Worm (Caenorhabditis elegans) whole organism, L4/young adult: ENCODE results near the gene gtbp-1.

Experiments used
- W03F9.2 ChIP-seq: fragments of 150-350 bp; optimal IDR thresholded peaks from 2 replicates; lab custom pipeline; 2014; ENCODE audit warnings: missing biosample characterization, missing genetic modification characterization
- dao-5 ChIP-seq: sonication (generic microtip); optimal IDR thresholded peaks from 2 replicates; lab custom pipeline; 2016; ENCODE audit warnings: missing genotype, missing genetic modification characterization, moderate library complexity, missing compliant biosample characterization
- him-1 ChIP-seq: sonication (generic microtip); optimal IDR thresholded peaks from 2 replicates; lab custom pipeline; 2016; ENCODE audit warnings: missing genotype, missing genetic modification reagents, missing genetic modification characterization, missing compliant biosample characterization

The gtbp-1 gene

ce11 chrIV:10116765-10117164 is 12.0 kb downstream of the gtbp-1 start:
- TF ChIP-seq him-1 (tag; lab: Kevin White, UChicago): no peak
- no peak for TF ChIP-seq W03F9.2 (tag; lab: Kevin White, UChicago)
- TF ChIP-seq dao-5 (tag; lab: Kevin White, UChicago): no peak

ce11 chrIV:10115142-10115541 is 13.6 kb downstream of the gtbp-1 start, which contains the start of gene C04G2.10:
C04G2.10 (plus strand) TSS chrIV:10115442.
- TF ChIP-seq W03F9.2 (tag; lab: Kevin White, UChicago): no peak
- no peak for TF ChIP-seq him-1 (tag; lab: Kevin White, UChicago)
- TF ChIP-seq dao-5 (tag; lab: Kevin White, UChicago): no peak

ce11 chrIV:10112570-10112969 is 16.2 kb downstream of the gtbp-1 start, which contains the start of gene nsph-3.2:
nsph-3.2 (plus strand) TSS chrIV:10112870.
- TF ChIP-seq him-1 (tag; lab: Kevin White, UChicago) (no peak), dao-5 (tag; lab: Kevin White, UChicago) (no peak), W03F9.2 (tag; lab: Kevin White, UChicago) (no peak)

ce11 chrIV:10111441-10111840 is 17.3 kb downstream of the gtbp-1 start, which contains the start of gene spch-1:
spch-1 (minus strand) TSS chrIV:10111541.
- TF ChIP-seq W03F9.2 (tag; lab: Kevin White, UChicago) (no peak), him-1 (tag; lab: Kevin White, UChicago) (no peak), dao-5 (tag; lab: Kevin White, UChicago) (no peak)

- no peak for TF ChIP-seq W03F9.2 (tag; lab: Kevin White, UChicago)
Measured at ce11 chrIV:10110870-10111269, 17.9 kb downstream of the gtbp-1 start.

- TF ChIP-seq dao-5 (tag; lab: Kevin White, UChicago) (no peak), him-1 (tag; lab: Kevin White, UChicago) (no peak), W03F9.2 (tag; lab: Kevin White, UChicago) (no peak)
Measured at ce11 chrIV:10110417-10110816, 18.3 kb downstream of the gtbp-1 start, which contains the start of gene egl-38. egl-38 (minus strand) TSS chrIV:10110517.

ce11 chrIV:10096881-10097280 is 31.9 kb downstream of the gtbp-1 start, which contains the start of gene dis-3:
dis-3 (plus strand) TSS chrIV:10097202.
- no peak for TF ChIP-seq him-1 (tag; lab: Kevin White, UChicago)
- TF ChIP-seq W03F9.2 (tag; lab: Kevin White, UChicago): no peak
- TF ChIP-seq dao-5 (tag; lab: Kevin White, UChicago): no peak

ce11 chrIV:10095171-10095570 is 33.6 kb downstream of the gtbp-1 start, which contains the start of the genes C04G2.5 and msp-36:
C04G2.5 (minus strand) TSS chrIV:10095271.
msp-36 (plus strand) TSS chrIV:10095433.
- TF ChIP-seq W03F9.2 (tag; lab: Kevin White, UChicago) (no peak), dao-5 (tag; lab: Kevin White, UChicago) (no peak), him-1 (tag; lab: Kevin White, UChicago) (no peak)

ce11 chrIV:10090358-10090757 is 38.4 kb downstream of the gtbp-1 start, which contains the start of gene ttbk-5:
ttbk-5 (plus strand) TSS chrIV:10090658.
- no peak for TF ChIP-seq dao-5 (tag; lab: Kevin White, UChicago)
- TF ChIP-seq W03F9.2 (tag; lab: Kevin White, UChicago): no peak
- no peak for TF ChIP-seq him-1 (tag; lab: Kevin White, UChicago)

ce11 chrIV:10089777-10090176 is 39.0 kb downstream of the gtbp-1 start, which contains the start of gene ttr-39:
ttr-39 (minus strand) TSS chrIV:10089877.
- no peak for TF ChIP-seq him-1 (tag; lab: Kevin White, UChicago)
- TF ChIP-seq W03F9.2 (tag; lab: Kevin White, UChicago): no peak
- no peak for TF ChIP-seq dao-5 (tag; lab: Kevin White, UChicago)

ce11 chrIV:10085401-10086187 is 43.2 kb downstream of the gtbp-1 start, which contains the start of the genes col-2 and ndc-80:
col-2 (minus strand) TSS chrIV:10085451.
ndc-80 (plus strand) TSS chrIV:10086137.
- TF ChIP-seq dao-5 (tag; lab: Kevin White, UChicago) (no peak), him-1 (tag; lab: Kevin White, UChicago) (no peak), W03F9.2 (tag; lab: Kevin White, UChicago) (no peak)

- TF ChIP-seq dao-5 (tag; lab: Kevin White, UChicago) (no peak), him-1 (tag; lab: Kevin White, UChicago) (no peak), W03F9.2 (tag; lab: Kevin White, UChicago) (no peak)
Measured at ce11 chrIV:10084323-10084959, 44.3 kb downstream of the gtbp-1 start, which contains the start of gene W01B6.8. W01B6.8 (minus strand) TSS chrIV:10084373.

ce11 chrIV:10080816-10081215 is 47.9 kb downstream of the gtbp-1 start, which contains the start of gene W01B6.6:
W01B6.6 (plus strand) TSS chrIV:10081116.
- no peak for TF ChIP-seq W03F9.2 (tag; lab: Kevin White, UChicago)
- TF ChIP-seq him-1 (tag; lab: Kevin White, UChicago): no peak
- no peak for TF ChIP-seq dao-5 (tag; lab: Kevin White, UChicago)
